Worm (Caenorhabditis elegans): Measurements from ENCODE around the gene immp-1.

The immp-1 gene

ce11 chrIII:11823260-11823659 is 48.5 kb downstream of the immp-1 start, which contains the start of gene C18D11.3:
Gene C18D11.3 (plus strand): TSS chrIII:11823448.
- TF ChIP-seq hlh-30 (tag; optimal IDR thresholded peaks at IDR 0.05; ENCODE audit: insufficient read depth) (peak; percentile 95), ceh-34 (tag; optimal IDR thresholded peaks at IDR 0.05) (no peak), pros-1 (tag; optimal IDR thresholded peaks at IDR 0.05) (no peak), ceh-2 (tag; optimal IDR thresholded peaks at IDR 0.05) (no peak), pag-3 (tag; optimal IDR thresholded peaks at IDR 0.05; ENCODE audit: borderline replicate concordance) (no peak), elt-2 (tag; optimal IDR thresholded peaks at IDR 0.05) (peak; percentile 20), tbx-7 (tag; optimal IDR thresholded peaks at IDR 0.05) (no peak), rnt-1 (tag; optimal IDR thresholded peaks at IDR 0.05) (no peak), gmeb-2 (tag; optimal IDR thresholded peaks at IDR 0.05) (no peak), ahr-1 (tag; optimal IDR thresholded peaks at IDR 0.05) (no peak), unc-42 (tag; optimal IDR thresholded peaks at IDR 0.05) (peak; percentile 15), ceh-18 (tag; optimal IDR thresholded peaks at IDR 0.05) (peak; percentile 63), ceh-9 (tag; optimal IDR thresholded peaks at IDR 0.05) (no peak), pat-9 (tag; optimal IDR thresholded peaks at IDR 0.05) (no peak), eyg-1 (tag; optimal IDR thresholded peaks at IDR 0.05) (no peak), nfya-1 (tag; optimal IDR thresholded peaks at IDR 0.05) (peak; percentile 86), sox-4 (tag; optimal IDR thresholded peaks at IDR 0.05) (no peak), pqm-1 (tag; optimal IDR thresholded peaks at IDR 0.05) (no peak), ceh-30 (tag; optimal IDR thresholded peaks at IDR 0.05) (peak; percentile 70), unc-86 (tag; optimal IDR thresholded peaks at IDR 0.05) (no peak), hlh-13 (GFP tag; optimal IDR thresholded peaks at IDR 0.05) (no peak), pha-2 (tag; optimal IDR thresholded peaks at IDR 0.05) (no peak), C08G9.2 (tag; optimal IDR thresholded peaks at IDR 0.05) (no peak), hlh-15 (tag; optimal IDR thresholded peaks at IDR 0.05) (no peak), ref-2 (tag; optimal IDR thresholded peaks at IDR 0.05) (no peak), tbx-2 (tag; optimal IDR thresholded peaks at IDR 0.05) (peak; percentile 77), K02D7.2 (tag; optimal IDR thresholded peaks at IDR 0.05) (no peak), ceh-24 (tag; optimal IDR thresholded peaks at IDR 0.05) (no peak), unc-3 (GFP tag; conservative IDR thresholded peaks at IDR 0.05) (no peak), unc-3 (tag; optimal IDR thresholded peaks at IDR 0.05) (no peak), nhr-11 (tag; optimal IDR thresholded peaks at IDR 0.05) (no peak), ceh-45 (GFP tag; IDR thresholded peaks at IDR 0.05) (no peak), pha-4 (tag; optimal IDR thresholded peaks at IDR 0.05) (no peak), unc-55 (GFP tag; optimal IDR thresholded peaks at IDR 0.05) (peak; percentile 45), ceh-31 (tag; optimal IDR thresholded peaks at IDR 0.05) (peak; percentile 52), hlh-8 (tag; optimal IDR thresholded peaks at IDR 0.05) (no peak), npax-4 (tag; optimal IDR thresholded peaks at IDR 0.05) (no peak), elt-4 (tag; optimal IDR thresholded peaks at IDR 0.05) (no peak), che-1 (tag; optimal IDR thresholded peaks at IDR 0.05) (no peak), odd-2 (tag; optimal IDR thresholded peaks at IDR 0.05) (no peak), madf-2 (tag; optimal IDR thresholded peaks at IDR 0.05) (no peak), ceh-19 (GFP tag; optimal IDR thresholded peaks at IDR 0.05) (no peak), ceh-48 (tag; optimal IDR thresholded peaks at IDR 0.05) (peak; percentile 23), ztf-16 (tag; optimal IDR thresholded peaks at IDR 0.05) (no peak), hlh-6 (tag; optimal IDR thresholded peaks at IDR 0.05) (no peak), lin-11 (tag; optimal IDR thresholded peaks at IDR 0.05) (no peak)

Measured in whole organism, late embryonic.